Fruit fly (Drosophila melanogaster): Measurements from ENCODE around the gene CG33912.

The CG33912 gene

dm6 chr3L:20771001-20771890, 15.8 kb upstream of the CG33912 start, which contains the start of the genes CG4042 and Pitslre (continued):
- peak; percentile 34 for TF ChIP-seq CG15269 (tag; optimal IDR thresholded peaks at IDR 0.05)
- TF ChIP-seq CG16863 (GFP tag; optimal IDR thresholded peaks at IDR 0.05): no peak
- TF ChIP-seq Meics (GFP tag; optimal IDR thresholded peaks at IDR 0.05): peak; percentile 55
- TF ChIP-seq HLH4C (GFP tag; IDR thresholded peaks at IDR 0.05; ENCODE audit: partially characterized antibody): peak; percentile 57; the same call in 2 of the 3 replicates
- TF ChIP-seq CG4730 (GFP tag; IDR thresholded peaks at IDR 0.05): 0 out of 2 replicates have a peak, but pooled peaks have one; percentile 6
- no peak for TF ChIP-seq CG11456 (GFP tag; IDR thresholded peaks at IDR 0.05)
- TF ChIP-seq Ets65A (GFP tag): peak; percentile 83
- TF ChIP-seq CG2712 (tag; optimal IDR thresholded peaks at IDR 0.05): peak; percentile 60
- TF ChIP-seq Lim3 (GFP tag; IDR thresholded peaks at IDR 0.05): no peak
- peak; percentile 74; the same call in 2 of the 3 replicates for TF ChIP-seq CG16813 (GFP tag; IDR thresholded peaks at IDR 0.05; ENCODE audit: partially characterized antibody)
- TF ChIP-seq Dbx (GFP tag; IDR thresholded peaks at IDR 0.05): 0 out of 3 replicates have a peak, but pooled peaks have one; percentile 37
- peak; percentile 75 for TF ChIP-seq Doc3 (GFP tag; IDR thresholded peaks at IDR 0.05; ENCODE audit: partially characterized antibody)
- peak; percentile 7 for TF ChIP-seq cwo (GFP tag; optimal IDR thresholded peaks at IDR 0.05)
- TF ChIP-seq cad (GFP tag; optimal IDR thresholded peaks at IDR 0.05): no peak
- peak; percentile 29 for TF ChIP-seq chn (GFP tag; optimal IDR thresholded peaks at IDR 0.05)
- 0 out of 2 replicates have a peak, but pooled peaks have one; percentile 15 for TF ChIP-seq Ptx1 (GFP tag; IDR thresholded peaks at IDR 0.05)
- peak; percentile 22 for TF ChIP-seq CG15514 (GFP tag; optimal IDR thresholded peaks at IDR 0.05)
- TF ChIP-seq Hr78 (GFP tag; optimal IDR thresholded peaks at IDR 0.05): no peak
- TF ChIP-seq sug (tag; optimal IDR thresholded peaks at IDR 0.05): peak; percentile 6
- peak; percentile 28 for TF ChIP-seq CG18262 (tag; optimal IDR thresholded peaks at IDR 0.05)
- peak; percentile 47 for TF ChIP-seq CG13296 (GFP tag; optimal IDR thresholded peaks at IDR 0.05)
- no peak for TF ChIP-seq Oaz (GFP tag; IDR thresholded peaks at IDR 0.05)
- TF ChIP-seq CG30020 (tag; optimal IDR thresholded peaks at IDR 0.05): peak; percentile 6
- no peak for TF ChIP-seq CG1233 (GFP tag; optimal IDR thresholded peaks at IDR 0.05)
- TF ChIP-seq Xbp1 (GFP tag; optimal IDR thresholded peaks at IDR 0.05): peak; percentile 70
- peak; percentile 34 for TF ChIP-seq CG18599 (GFP tag; optimal IDR thresholded peaks at IDR 0.05)
- TF ChIP-seq CG12659 (GFP tag; optimal IDR thresholded peaks at IDR 0.05): peak; percentile 21
- no peak for TF ChIP-seq dan (GFP tag; IDR thresholded peaks at IDR 0.05)
- TF ChIP-seq trem (tag; optimal IDR thresholded peaks at IDR 0.05): peak; percentile 97
- TF ChIP-seq NC2β (GFP tag; optimal IDR thresholded peaks at IDR 0.05): no peak
- TF ChIP-seq CG17361 (GFP tag; IDR thresholded peaks at IDR 0.05): no peak
- no peak for TF ChIP-seq fu2 (GFP tag; optimal IDR thresholded peaks at IDR 0.05)
- TF ChIP-seq Pdp1 (GFP tag; optimal IDR thresholded peaks at IDR 0.05): peak; percentile 12 to 68
- peak; percentile 24; the same call in 1 of the 2 replicates for TF ChIP-seq ssp (GFP tag; IDR thresholded peaks at IDR 0.05)
- TF ChIP-seq stc (GFP tag; IDR thresholded peaks at IDR 0.05): no peak
- TF ChIP-seq jumu (GFP tag; optimal IDR thresholded peaks at IDR 0.05): no peak
- TF ChIP-seq CG6683 (GFP tag; optimal IDR thresholded peaks at IDR 0.05): no peak
- no peak for TF ChIP-seq CG7786 (GFP tag; optimal IDR thresholded peaks at IDR 0.05)
- TF ChIP-seq CG11695 (GFP tag; IDR thresholded peaks at IDR 0.05): peak; percentile 49; the same call in 1 of the 3 replicates
- no peak for TF ChIP-seq ems (GFP tag; optimal IDR thresholded peaks at IDR 0.05)
- peak; percentile 56; the same call in 1 of the 3 replicates for TF ChIP-seq CG14860 (GFP tag; IDR thresholded peaks at IDR 0.05; ENCODE audit: partially characterized antibody)
- no peak for TF ChIP-seq exex (tag; optimal IDR thresholded peaks at IDR 0.05)
- peak; percentile 29; the same call in 1 of the 2 replicates for TF ChIP-seq sisA (GFP tag; IDR thresholded peaks at IDR 0.05)
- TF ChIP-seq hbn (GFP tag; IDR thresholded peaks at IDR 0.05; ENCODE audit: partially characterized antibody): peak; percentile 71
- TF ChIP-seq Ada2b (GFP tag; IDR thresholded peaks at IDR 0.05): no peak
- TF ChIP-seq CG2129 (GFP tag; IDR thresholded peaks at IDR 0.05; ENCODE audit: partially characterized antibody): peak; percentile 72
- TF ChIP-seq bowl (GFP tag; IDR thresholded peaks at IDR 0.05): no peak

Measured in whole organism, embryonic.